Fruit fly (Drosophila melanogaster) whole organism, embryonic: Measurements from ENCODE around the gene ec.

Experiments
- CG11560 ChIP-seq: fragments of 200-800 bp; sonication (Bioruptor generic); IDR thresholded peaks from 3 replicates; pipeline ENCODE4 v1.3.6; 2022; ENCODE audit warnings: missing biosample characterization, missing genetic modification characterization
- CG12155 ChIP-seq: fragments of 200-800 bp; sonication (Bioruptor generic); optimal IDR thresholded peaks from 3 replicates; lab custom pipeline; 2016; ENCODE audit warnings: missing biosample characterization, missing genetic modification characterization
- CG12942 ChIP-seq: fragments of 200-800 bp; sonication (Bioruptor generic); optimal IDR thresholded peaks from 3 replicates; lab custom pipeline; 2016; ENCODE audit warnings: missing biosample characterization, missing genetic modification characterization
- CG13287 ChIP-seq: fragments of 200-800 bp; sonication (Bioruptor generic); IDR thresholded peaks from 2 replicates; pipeline ENCODE4 v1.3.6; 2022; ENCODE audit warnings: missing biosample characterization, missing genetic modification characterization; ENCODE audit not compliant: partially characterized antibody
- CG15514 ChIP-seq: fragments of 200-800 bp; sonication (Bioruptor generic); optimal IDR thresholded peaks from 3 replicates; lab custom pipeline; 2017; ENCODE audit warnings: missing biosample characterization, missing genetic modification characterization, mild to moderate bottlenecking, moderate library complexity, missing genetic modification reagents
- CG15601 ChIP-seq: fragments of 200-800 bp; sonication (Bioruptor generic); optimal IDR thresholded peaks from 3 replicates; lab custom pipeline; 2019; ENCODE audit warnings: missing biosample characterization, mild to moderate bottlenecking, missing genetic modification characterization, moderate library complexity
- CG17385 ChIP-seq: fragments of 200-800 bp; sonication (Bioruptor generic); optimal IDR thresholded peaks from 3 replicates; lab custom pipeline; 2018; ENCODE audit warnings: missing biosample characterization, mild to moderate bottlenecking, missing genetic modification characterization
- CG18764 ChIP-seq: fragments of 200-800 bp; sonication (Bioruptor generic); optimal IDR thresholded peaks from 3 replicates; lab custom pipeline; 2016; ENCODE audit warnings: missing biosample characterization, missing genetic modification characterization
- CG2712 ChIP-seq: fragments of 200-800 bp; optimal IDR thresholded peaks from 3 replicates; lab custom pipeline; 2019; ENCODE audit warnings: missing biosample characterization, mild to moderate bottlenecking, missing genetic modification characterization, moderate library complexity
- CG30403 ChIP-seq: fragments of 200-800 bp; sonication (Bioruptor generic); optimal IDR thresholded peaks from 3 replicates; lab custom pipeline; 2016; ENCODE audit warnings: missing biosample characterization, missing genetic modification characterization
- CG32772 ChIP-seq: fragments of 200-800 bp; sonication (Bioruptor generic); IDR thresholded peaks from 2 replicates; pipeline ENCODE4 v1.3.6; 2022; ENCODE audit warnings: missing biosample characterization, missing genetic modification characterization
- CG34224 ChIP-seq: fragments of 200-800 bp; sonication (Bioruptor generic); IDR thresholded peaks from 3 replicates; pipeline ENCODE4 v1.3.6; 2022; ENCODE audit warnings: missing biosample characterization, missing genetic modification characterization; ENCODE audit not compliant: partially characterized antibody
- CG4282 ChIP-seq: fragments of 200-800 bp; sonication (Bioruptor generic); optimal IDR thresholded peaks from 2 replicates; lab custom pipeline; 2016; ENCODE audit warnings: missing biosample characterization, missing genetic modification characterization
- CG4328 ChIP-seq: fragments of 200-800 bp; sonication (Bioruptor generic); optimal IDR thresholded peaks from 3 replicates; lab custom pipeline; 2017; ENCODE audit warnings: missing biosample characterization, missing genetic modification reagents, missing genetic modification characterization
- CG4707 ChIP-seq: fragments of 200-800 bp; sonication (Bioruptor generic); optimal IDR thresholded peaks from 2 replicates; lab custom pipeline; 2018; ENCODE audit warnings: missing biosample characterization, mild to moderate bottlenecking, missing genetic modification characterization, moderate library complexity
- CG6175 ChIP-seq: fragments of 200-800 bp; sonication (Bioruptor generic); IDR thresholded peaks from 3 replicates; pipeline ENCODE4 v1.3.6; 2022; ENCODE audit warnings: missing biosample characterization, missing genetic modification characterization
- CG6765 ChIP-seq: fragments of 200-800 bp; sonication (Bioruptor generic); optimal IDR thresholded peaks from 3 replicates; lab custom pipeline; 2017; ENCODE audit warnings: missing biosample characterization, mild to moderate bottlenecking, missing genetic modification characterization
- CG8478 ChIP-seq: fragments of >200 bp; optimal IDR thresholded peaks from 2 replicates; lab custom pipeline; 2018
- CG9727 ChIP-seq: fragments of 200-800 bp; sonication (Bioruptor generic); optimal IDR thresholded peaks from 3 replicates; lab custom pipeline; 2017; ENCODE audit warnings: missing biosample characterization, mild to moderate bottlenecking, missing genetic modification characterization
- CG9876 ChIP-seq: fragments of 200-800 bp; sonication (Bioruptor generic); optimal IDR thresholded peaks from 2 replicates; lab custom pipeline; 2016; ENCODE audit warnings: missing biosample characterization, missing genetic modification characterization
- Dbx ChIP-seq: fragments of 200-800 bp; sonication (Bioruptor generic); IDR thresholded peaks from 3 replicates; pipeline ENCODE4 v1.3.6; 2022; ENCODE audit warnings: missing biosample characterization, missing genetic modification characterization
- ERR ChIP-seq: fragments of 200-800 bp; sonication (Bioruptor generic); optimal IDR thresholded peaks from 2 replicates; lab custom pipeline; 2016; ENCODE audit warnings: missing biosample characterization, missing genetic modification characterization
- Eip74EF ChIP-seq, 2 experiments: fragments of 200-800 bp in 1 of 2; fragments of >200 bp in 1 of 2; sonication (Bioruptor generic) in 1 of 2; optimal IDR thresholded peaks; 2 replicates each; lab custom pipeline; 2017 to 2019; ENCODE audit warnings: missing biosample characterization in 2 of 2, missing genetic modification characterization in 2 of 2, mild to moderate bottlenecking in 1 of 2, moderate library complexity in 1 of 2
- Elba2 ChIP-seq: fragments of 200-800 bp; sonication (Bioruptor generic); optimal IDR thresholded peaks from 3 replicates; lab custom pipeline; 2016; ENCODE audit warnings: missing biosample characterization, missing genetic modification characterization
- Ets65A ChIP-seq: fragments of 200-800 bp; sonication (Bioruptor generic); peaks from one replicate; lab custom pipeline; 2016; ENCODE audit warnings: missing biosample characterization, missing genetic modification characterization
- Fer3 ChIP-seq: fragments of 200-800 bp; sonication (Bioruptor generic); optimal IDR thresholded peaks from 2 replicates; lab custom pipeline; 2018; ENCODE audit warnings: missing biosample characterization, mild to moderate bottlenecking, missing genetic modification characterization, moderate library complexity
- Hr78 ChIP-seq, 2 experiments: fragments of 200-800 bp in 1 of 2; fragments of >200 bp in 1 of 2; sonication (Bioruptor generic) in 1 of 2; optimal IDR thresholded peaks; 2 replicates each; lab custom pipeline; 2017 to 2019; ENCODE audit warnings: missing biosample characterization in 2 of 2, missing genetic modification characterization in 2 of 2, mild to moderate bottlenecking in 1 of 2, moderate library complexity in 1 of 2
- MTF-1 ChIP-seq: fragments of 200-800 bp; sonication (Bioruptor generic); optimal IDR thresholded peaks from 2 replicates; lab custom pipeline; 2018; ENCODE audit warnings: missing biosample characterization, mild to moderate bottlenecking, missing genetic modification characterization, borderline replicate concordance
- Mes4 ChIP-seq: fragments of 200-800 bp; sonication (Bioruptor generic); optimal IDR thresholded peaks from 2 replicates; lab custom pipeline; 2016; ENCODE audit warnings: missing biosample characterization, missing genetic modification characterization
- NFAT ChIP-seq: fragments of 200-800 bp; sonication (Bioruptor generic); IDR thresholded peaks from 2 replicates; pipeline ENCODE4 v1.3.6; 2022; ENCODE audit warnings: missing biosample characterization, missing genetic modification characterization
- NfI ChIP-seq: fragments of 200-800 bp; sonication (Bioruptor generic); optimal IDR thresholded peaks from 3 replicates; lab custom pipeline; 2018; ENCODE audit warnings: missing biosample characterization, mild to moderate bottlenecking, missing genetic modification characterization, moderate library complexity
- Sry-δ ChIP-seq: fragments of 200-800 bp; sonication (Bioruptor generic); optimal IDR thresholded peaks from 2 replicates; lab custom pipeline; 2016; ENCODE audit warnings: missing biosample characterization, missing genetic modification characterization
- Xrp1 ChIP-seq: fragments of 200-800 bp; sonication (Bioruptor generic); IDR thresholded peaks from 2 replicates; pipeline ENCODE4 v1.3.6; 2022; ENCODE audit warnings: missing biosample characterization, missing genetic modification characterization
- bbx ChIP-seq: fragments of 200-800 bp; sonication (Bioruptor generic); IDR thresholded peaks from 2 replicates; pipeline ENCODE4 v1.3.6; 2022; ENCODE audit warnings: missing biosample characterization, missing genetic modification characterization; ENCODE audit not compliant: partially characterized antibody
- btn ChIP-seq: fragments of 200-800 bp; sonication (Bioruptor generic); optimal IDR thresholded peaks from 2 replicates; lab custom pipeline; 2016; ENCODE audit warnings: missing biosample characterization, missing genetic modification characterization
- crol ChIP-seq: fragments of 200-800 bp; sonication (Bioruptor generic); IDR thresholded peaks from 2 replicates; pipeline ENCODE4 v1.3.6; 2022; ENCODE audit warnings: missing biosample characterization, missing genetic modification characterization
- cwo ChIP-seq: fragments of 200-800 bp; sonication (Bioruptor generic); optimal IDR thresholded peaks from 3 replicates; lab custom pipeline; 2017; ENCODE audit warnings: missing biosample characterization, missing genetic modification characterization, mild to moderate bottlenecking, moderate library complexity, missing genetic modification reagents
- dmrt11E ChIP-seq: fragments of 200-800 bp; sonication (Bioruptor generic); optimal IDR thresholded peaks from 3 replicates; lab custom pipeline; 2018; ENCODE audit warnings: missing biosample characterization, mild to moderate bottlenecking, missing genetic modification characterization, moderate library complexity
- ftz-f1 ChIP-seq: fragments of 200-800 bp; sonication (Bioruptor generic); optimal IDR thresholded peaks from 2 replicates; lab custom pipeline; 2016; ENCODE audit warnings: missing biosample characterization, missing genetic modification characterization
- inv ChIP-seq: fragments of 200-800 bp; sonication (Bioruptor generic); IDR thresholded peaks from 2 replicates; pipeline ENCODE4 v1.3.6; 2022; ENCODE audit warnings: missing biosample characterization, missing genetic modification characterization; ENCODE audit not compliant: partially characterized antibody
- jing ChIP-seq: fragments of 200-800 bp; sonication (Bioruptor generic); optimal IDR thresholded peaks from 2 replicates; lab custom pipeline; 2018; ENCODE audit warnings: missing biosample characterization, mild to moderate bottlenecking, missing genetic modification characterization
- kay ChIP-seq: fragments of 200-800 bp; sonication (Bioruptor generic); optimal IDR thresholded peaks from 2 replicates; lab custom pipeline; 2016; ENCODE audit warnings: missing biosample characterization, missing genetic modification characterization
- knrl ChIP-seq: fragments of 200-800 bp; sonication (Bioruptor generic); IDR thresholded peaks from 3 replicates; pipeline ENCODE4 v1.3.6; 2022; ENCODE audit warnings: missing biosample characterization, missing genetic modification characterization; ENCODE audit not compliant: partially characterized antibody
- onecut ChIP-seq: fragments of 200-800 bp; sonication (Bioruptor generic); IDR thresholded peaks from 2 replicates; pipeline ENCODE4 v1.3.6; 2022; ENCODE audit warnings: missing biosample characterization, missing genetic modification characterization
- sd ChIP-seq: fragments of 200-800 bp; sonication (Bioruptor generic); optimal IDR thresholded peaks from 3 replicates; lab custom pipeline; 2018; ENCODE audit warnings: missing biosample characterization, mild to moderate bottlenecking, missing genetic modification characterization, moderate library complexity
- slbo ChIP-seq: fragments of 200-800 bp; sonication (Bioruptor generic); IDR thresholded peaks from 2 replicates; pipeline ENCODE4 v1.3.6; 2022; ENCODE audit warnings: missing biosample characterization, missing genetic modification characterization
- tin ChIP-seq: fragments of 200-800 bp; sonication (Bioruptor generic); optimal IDR thresholded peaks from 3 replicates; lab custom pipeline; 2016; ENCODE audit warnings: missing biosample characterization, missing genetic modification characterization
- ttk ChIP-seq: fragments of 200-800 bp; sonication (Bioruptor generic); IDR thresholded peaks from 2 replicates; pipeline ENCODE4 v2.1.2; 2022; ENCODE audit warnings: missing biosample characterization, missing genetic modification characterization
- unpg ChIP-seq: fragments of 200-800 bp; sonication (Bioruptor generic); optimal IDR thresholded peaks from 3 replicates; lab custom pipeline; 2018; ENCODE audit warnings: missing biosample characterization, mild to moderate bottlenecking, missing genetic modification characterization, moderate library complexity
- z ChIP-seq: fragments of 200-800 bp; sonication (Bioruptor generic); IDR thresholded peaks from 3 replicates; pipeline ENCODE4 v1.3.6; 2022; ENCODE audit warnings: missing biosample characterization, missing genetic modification characterization

ec gene

DNA sequence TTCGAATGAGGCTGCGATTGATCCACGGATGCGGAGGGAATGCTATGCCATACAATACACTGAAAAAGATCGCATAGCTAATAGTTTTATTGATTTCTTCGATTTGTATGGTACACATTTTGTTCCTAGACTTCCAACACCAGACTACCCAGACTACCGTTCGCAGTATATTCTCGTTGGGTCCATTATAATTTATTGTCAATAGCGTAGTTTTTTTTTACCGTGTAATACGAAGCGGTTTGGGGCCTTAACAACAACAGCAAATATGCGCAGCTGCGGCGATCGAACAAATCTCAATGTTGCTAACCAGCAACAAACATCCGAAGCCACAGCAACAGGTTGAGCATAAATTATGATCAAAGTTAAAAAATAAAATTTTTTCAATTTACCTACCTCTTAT, 27.1 kb downstream of the ec start:
- TF ChIP-seq Elba2 (GFP tag; lab: Kevin White, UChicago), result peak; percentile 3
- TF ChIP-seq Dbx (GFP tag; lab: Robert Waterston, UW), result peak; percentile 70; the same call in 2 of the 3 replicates
- TF ChIP-seq CG4282, result peak; percentile 35
- 0 out of 3 replicates have a peak, but pooled peaks have one; percentile 35 for TF ChIP-seq CG6175 (GFP tag; lab: Robert Waterston, UW)
- TF ChIP-seq sd, result peak; percentile 92
- TF ChIP-seq unpg (GFP tag; lab: Kevin White, UChicago), result peak; percentile 85
- TF ChIP-seq CG15601 (tag; lab: Kevin White, UChicago), result peak; percentile 67
- peak; percentile 78 for TF ChIP-seq onecut (GFP tag; lab: Robert Waterston, UW)
- TF ChIP-seq dmrt11E (tag; lab: Kevin White, UChicago), result peak; percentile 77
- TF ChIP-seq CG11560 (tag; lab: Robert Waterston, UW), result no peak
- TF ChIP-seq CG4707 (GFP tag; lab: Kevin White, UChicago), result peak; percentile 55
- TF ChIP-seq CG6765 (GFP tag; lab: Kevin White, UChicago), result peak; percentile 57
- TF ChIP-seq bbx, result no peak
- peak; percentile 73 for TF ChIP-seq CG17385
- TF ChIP-seq inv (GFP tag; lab: Robert Waterston, UW), result no peak
- TF ChIP-seq ftz-f1 (GFP tag; lab: Kevin White, UChicago), result no peak
- TF ChIP-seq Xrp1 (GFP tag; lab: Robert Waterston, UW), result peak; percentile 80
- TF ChIP-seq Sry-δ (GFP tag; lab: Kevin White, UChicago), result peak; percentile 39
- peak in 1 of 2 experiments; percentile 42 for TF ChIP-seq Hr78 (GFP tag; optimal IDR thresholded peaks at IDR 0.05; lab: Kevin White, UChicago)
- no peak for TF ChIP-seq crol
- peak; percentile 81 for TF ChIP-seq slbo (GFP tag; lab: Robert Waterston, UW)
- peak; percentile 77 for TF ChIP-seq Fer3 (tag; lab: Kevin White, UChicago)
- peak; percentile 80 for TF ChIP-seq CG2712 (tag; lab: Kevin White, UChicago)
- peak; percentile 75 for TF ChIP-seq MTF-1 (GFP tag; lab: Kevin White, UChicago)
- peak; percentile 79 for TF ChIP-seq CG30403 (GFP tag; lab: Kevin White, UChicago)
- TF ChIP-seq CG15514 (GFP tag; lab: Kevin White, UChicago), result peak; percentile 64
- peak; percentile 62 for TF ChIP-seq cwo (GFP tag; lab: Kevin White, UChicago)
- peak; percentile 60 for TF ChIP-seq Mes4
- peak; percentile 64 for TF ChIP-seq ttk
- peak; percentile 94 for TF ChIP-seq Ets65A
- peak; percentile 79 for TF ChIP-seq CG9727
- peak; percentile 61 for TF ChIP-seq CG9876 (GFP tag; lab: Kevin White, UChicago)
- peak; percentile 74 for TF ChIP-seq CG32772
- TF ChIP-seq knrl (GFP tag; lab: Robert Waterston, UW), result no peak
- TF ChIP-seq CG34224 (GFP tag; lab: Robert Waterston, UW), result no peak
- TF ChIP-seq CG13287, result no peak
- TF ChIP-seq Eip74EF (GFP tag; optimal IDR thresholded peaks at IDR 0.05; lab: Kevin White, UChicago), result peak in 1 of 2 experiments; percentile 72
- TF ChIP-seq tin (GFP tag; lab: Kevin White, UChicago), result peak; percentile 82
- TF ChIP-seq NFAT (GFP tag; lab: Robert Waterston, UW), result peak; percentile 85
- TF ChIP-seq CG12942 (GFP tag; lab: Kevin White, UChicago), result peak; percentile 40
- peak; percentile 65 for TF ChIP-seq CG12155 (GFP tag; lab: Kevin White, UChicago)
- TF ChIP-seq CG4328 (GFP tag; lab: Kevin White, UChicago), result peak; percentile 70
- peak; percentile 21 for TF ChIP-seq ERR (GFP tag; lab: Kevin White, UChicago)
- no peak for TF ChIP-seq z (GFP tag; lab: Robert Waterston, UW)
- TF ChIP-seq btn (GFP tag; lab: Kevin White, UChicago), result peak; percentile 64
- TF ChIP-seq kay, result peak; percentile 52
- TF ChIP-seq CG18764 (GFP tag; lab: Kevin White, UChicago), result peak; percentile 54
- peak; percentile 62 for TF ChIP-seq jing
- peak; percentile 79 for TF ChIP-seq NfI (GFP tag; lab: Kevin White, UChicago)
- TF ChIP-seq CG8478 (lab: Kevin White, UChicago), result no peak
